Fruit fly (Drosophila melanogaster): ENCODE data around the gene CG16790.

DNA sequence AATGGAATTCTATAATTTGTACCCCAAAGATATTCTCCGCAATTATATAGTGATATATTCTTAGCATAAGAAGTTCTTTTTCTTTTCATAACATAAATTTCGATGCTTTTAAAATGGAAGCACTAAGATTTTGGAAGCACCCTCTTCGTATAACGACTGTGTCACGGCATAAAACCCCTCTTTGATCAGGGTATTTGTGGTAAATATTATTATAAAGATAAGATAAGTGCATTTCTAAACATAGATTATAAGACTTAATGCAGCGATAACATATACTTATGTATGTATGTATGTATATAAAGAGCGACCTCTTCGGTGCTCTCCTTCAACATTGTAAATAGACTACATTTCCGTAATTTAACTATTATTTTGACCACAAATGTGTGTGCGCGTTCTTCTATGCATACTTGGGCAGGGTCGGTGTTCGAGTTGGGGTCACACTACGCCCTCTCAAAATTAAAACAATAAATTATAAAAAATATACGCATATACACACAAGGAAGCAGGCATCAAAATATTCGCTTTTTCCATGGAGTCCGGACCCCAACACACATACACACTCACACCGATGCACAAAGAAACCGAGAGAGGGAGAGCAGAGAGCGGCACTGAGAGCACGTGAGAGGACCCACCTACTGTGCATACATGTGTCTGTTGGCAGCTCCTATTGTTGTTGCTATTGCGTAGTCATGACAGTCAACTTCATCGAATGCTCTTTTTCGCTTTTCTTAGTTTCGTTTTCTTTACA lies 19.6 kb downstream of the CG16790 start:
- TF ChIP-seq CG31627 (GFP tag; optimal IDR thresholded peaks at IDR 0.05): no peak
- no peak for TF ChIP-seq CG7368 (GFP tag; optimal IDR thresholded peaks at IDR 0.05)
- TF ChIP-seq CG4318 (GFP tag; optimal IDR thresholded peaks at IDR 0.05): no peak
- no peak for TF ChIP-seq fd85E (GFP tag; optimal IDR thresholded peaks at IDR 0.05)
- no peak for TF ChIP-seq CG32006 (GFP tag; optimal IDR thresholded peaks at IDR 0.05)

Data from whole organism, prepupa.